Worm (Caenorhabditis elegans) whole organism, L3 larva: ENCODE data around the gene ZK380.4.

Experiments used
- R02D3.7 ChIP-seq: fragments of 150-350 bp; optimal IDR thresholded peaks from 2 replicates; lab custom pipeline; 2014; ENCODE audit warnings: missing biosample characterization, missing genetic modification characterization
- ZK546.5 ChIP-seq: sonication (generic microtip); optimal IDR thresholded peaks from 2 replicates; lab custom pipeline; 2017; ENCODE audit warnings: missing biosample characterization, missing genetic modification characterization
- aly-2 ChIP-seq: fragments of 150-350 bp; optimal IDR thresholded peaks from 2 replicates; lab custom pipeline; 2014; ENCODE audit warnings: missing biosample characterization, missing genetic modification characterization
- ama-1 ChIP-seq: fragments of 150-350 bp; optimal IDR thresholded peaks from 2 replicates; lab custom pipeline; 2018
- ceh-16 ChIP-seq: sonication (generic microtip); optimal IDR thresholded peaks from 2 replicates; lab custom pipeline; 2017; ENCODE audit warnings: missing biosample characterization, missing genetic modification characterization
- ceh-28 ChIP-seq: fragments of 150-350 bp; optimal IDR thresholded peaks from 2 replicates; lab custom pipeline; 2014; ENCODE audit warnings: missing biosample characterization, missing genetic modification reagents, missing genetic modification characterization
- ceh-9 ChIP-seq: sonication (generic microtip); optimal IDR thresholded peaks from 2 replicates; lab custom pipeline; 2018; ENCODE audit warnings: missing biosample characterization, missing genetic modification characterization
- egl-27 ChIP-seq: sonication (generic microtip); optimal IDR thresholded peaks from 4 replicates; lab custom pipeline; 2017; ENCODE audit warnings: missing biosample characterization, missing genetic modification reagents, missing genetic modification characterization
- egl-5 ChIP-seq: fragments of 150-350 bp; optimal IDR thresholded peaks from 2 replicates; lab custom pipeline; 2017; ENCODE audit warnings: missing biosample characterization, missing genetic modification reagents, missing genetic modification characterization, inconsistent platforms
- elt-1 ChIP-seq: fragments of 150-350 bp; optimal IDR thresholded peaks from 2 replicates; lab custom pipeline; 2014; ENCODE audit warnings: missing biosample characterization, missing genetic modification characterization
- elt-2 ChIP-seq: sonication (generic microtip); optimal IDR thresholded peaks from 2 replicates; lab custom pipeline; 2016; ENCODE audit warnings: missing genetic modification reagents, mild to moderate bottlenecking, missing genetic modification characterization, missing compliant biosample characterization
- eor-1 ChIP-seq, 2 experiments: fragments of 150-350 bp; optimal IDR thresholded peaks; 2 replicates each; lab custom pipeline; 2014 to 2018; ENCODE audit warnings: missing biosample characterization in 2 of 2, missing genetic modification characterization in 2 of 2
- fkh-2 ChIP-seq: fragments of 150-350 bp; optimal IDR thresholded peaks from 2 replicates; lab custom pipeline; 2014; ENCODE audit warnings: missing biosample characterization, missing genetic modification reagents, missing genetic modification characterization
- fos-1 ChIP-seq: fragments of 150-350 bp; optimal IDR thresholded peaks from 2 replicates; lab custom pipeline; 2014; ENCODE audit warnings: missing biosample characterization, missing genetic modification characterization
- hmg-11 ChIP-seq: sonication (generic microtip); optimal IDR thresholded peaks from 2 replicates; lab custom pipeline; 2016; ENCODE audit warnings: missing genetic modification characterization, missing compliant biosample characterization
- mdl-1 ChIP-seq: fragments of 150-350 bp; optimal IDR thresholded peaks from 2 replicates; lab custom pipeline; 2014; ENCODE audit warnings: missing biosample characterization, missing genetic modification characterization
- mml-1 ChIP-seq: fragments of 150-350 bp; sonication (generic microtip); optimal IDR thresholded peaks from 3 replicates; lab custom pipeline; 2014; ENCODE audit warnings: missing biosample characterization, missing genetic modification characterization
- nfya-1 ChIP-seq: sonication (generic microtip); optimal IDR thresholded peaks from 2 replicates; lab custom pipeline; 2017; ENCODE audit warnings: missing genetic modification characterization, mild to moderate bottlenecking, missing compliant biosample characterization, antibody characterized with exemption, moderate library complexity; ENCODE audit not compliant: insufficient read depth
- nhr-12 ChIP-seq: fragments of 150-350 bp; optimal IDR thresholded peaks from 2 replicates; lab custom pipeline; 2014; ENCODE audit warnings: missing biosample characterization, missing genetic modification characterization
- nhr-23 ChIP-seq: fragments of 150-350 bp; optimal IDR thresholded peaks from 2 replicates; lab custom pipeline; 2014; ENCODE audit warnings: missing biosample characterization, missing genetic modification reagents, missing genetic modification characterization
- nhr-25 ChIP-seq: sonication (generic microtip); optimal IDR thresholded peaks from 2 replicates; lab custom pipeline; 2017; ENCODE audit warnings: missing biosample characterization, missing genetic modification characterization
- nhr-67 ChIP-seq: fragments of 150-350 bp; optimal IDR thresholded peaks from 2 replicates; lab custom pipeline; 2014; ENCODE audit warnings: missing biosample characterization, missing genetic modification characterization
- nhr-76 ChIP-seq: fragments of 150-350 bp; sonication (generic microtip); optimal IDR thresholded peaks from 5 replicates; lab custom pipeline; 2014; ENCODE audit warnings: missing biosample characterization, missing genetic modification characterization
- pha-4 ChIP-seq: fragments of 150-350 bp; optimal IDR thresholded peaks from 2 replicates; lab custom pipeline; 2014; ENCODE audit warnings: missing biosample characterization, missing genetic modification reagents, missing genetic modification characterization
- skn-1 ChIP-seq: fragments of 150-350 bp; optimal IDR thresholded peaks from 2 replicates; lab custom pipeline; 2014; ENCODE audit warnings: missing biosample characterization, missing genetic modification characterization
- snpc-4 ChIP-seq: fragments of 150-350 bp; optimal IDR thresholded peaks from 2 replicates; lab custom pipeline; 2014; ENCODE audit warnings: missing biosample characterization, missing genetic modification characterization
- unc-39 ChIP-seq: sonication (generic microtip); optimal IDR thresholded peaks from 4 replicates; lab custom pipeline; 2017; ENCODE audit warnings: missing biosample characterization, missing genetic modification characterization
- zag-1 ChIP-seq: fragments of 150-350 bp; optimal IDR thresholded peaks from 2 replicates; lab custom pipeline; 2014; ENCODE audit warnings: missing biosample characterization, missing genetic modification characterization
- ztf-11 ChIP-seq: fragments of 150-350 bp; optimal IDR thresholded peaks from 2 replicates; lab custom pipeline; 2014; ENCODE audit warnings: missing biosample characterization, missing genetic modification characterization
- ztf-4 ChIP-seq: fragments of 150-350 bp; optimal IDR thresholded peaks from 2 replicates; lab custom pipeline; 2014; ENCODE audit warnings: missing biosample characterization, missing genetic modification characterization

The ZK380.4 gene

DNA sequence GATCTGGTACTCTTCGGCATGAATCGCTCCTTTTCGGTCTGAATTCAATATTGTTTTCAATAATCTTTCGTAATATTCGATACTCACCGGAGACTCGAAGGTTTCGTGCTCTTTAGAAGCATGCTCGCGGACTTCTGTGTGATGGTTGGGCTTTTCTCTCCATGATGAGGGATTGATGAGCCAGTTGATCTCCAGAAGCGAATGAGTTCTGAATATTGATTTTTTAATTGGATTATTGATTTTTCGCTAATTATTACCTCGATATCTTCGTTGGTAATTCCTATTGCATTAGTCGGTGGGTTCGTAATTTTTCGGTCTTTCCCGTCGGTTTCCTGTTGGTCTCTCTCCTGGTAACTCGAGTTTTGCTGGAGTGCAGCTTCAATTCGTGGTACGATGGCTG, 15.3 kb upstream of the ZK380.4 start:
- TF ChIP-seq nfya-1 (tag; lab: Kevin White, UChicago) = no peak
- TF ChIP-seq ceh-28 = peak; percentile 19

DNA sequence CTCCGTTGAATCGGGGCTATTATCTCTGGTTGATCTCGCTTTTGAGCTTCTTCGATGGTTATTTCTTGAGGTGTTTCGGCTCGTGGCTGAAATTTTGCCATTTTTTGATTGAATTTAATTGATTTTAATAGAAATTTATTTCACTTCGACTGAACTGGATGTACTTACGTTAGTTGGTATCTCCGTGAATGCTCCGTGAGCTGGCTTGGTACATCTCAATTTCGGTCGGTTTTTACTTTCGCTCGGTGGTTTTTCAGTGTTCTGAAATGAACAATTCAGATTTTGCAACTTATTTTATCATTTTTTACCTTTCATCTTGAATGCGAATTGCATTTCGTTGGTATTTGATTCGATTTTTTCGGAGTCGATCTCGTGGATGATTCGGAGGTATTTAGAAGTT, 13.1 kb upstream of the ZK380.4 start, which contains the start of gene R09H3.2:
R09H3.2 (minus strand) TSS at position 101 of the 400 bp plus-strand sequence.
- TF ChIP-seq ama-1 (lab: Kevin White, UChicago) (no peak), nhr-12 (tag; lab: Kevin White, UChicago) (no peak), egl-27 (tag; lab: Kevin White, UChicago) (no peak), zag-1 (tag; lab: Kevin White, UChicago) (no peak), skn-1 (tag; lab: Kevin White, UChicago) (no peak)
- TF ChIP-seq, all 47 proteins: peak for 0

DNA sequence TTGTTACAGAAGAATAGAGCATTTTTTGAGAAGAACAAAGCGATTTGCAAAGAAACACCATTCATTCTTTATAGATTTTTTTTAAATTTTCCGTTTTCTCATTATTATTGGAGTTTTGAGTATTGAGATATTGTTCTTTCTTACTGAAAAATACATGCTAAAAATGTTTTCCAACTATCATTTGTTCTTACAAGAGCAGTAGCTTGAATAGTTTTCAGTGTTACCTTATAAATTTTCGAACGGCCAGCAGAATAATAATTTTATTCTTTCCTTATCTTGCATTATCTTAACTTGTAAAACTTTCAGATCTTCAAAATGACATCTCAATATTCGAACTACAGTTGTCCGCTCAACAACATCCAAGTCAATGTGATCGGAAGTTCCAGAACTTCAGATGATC, 3.4 kb upstream of the ZK380.4 start, which contains the start of gene tbx-32:
tbx-32 (plus strand) TSS at position 301 of the 400 bp plus-strand sequence.
- TF ChIP-seq fkh-2 (tag; lab: Kevin White, UChicago) (no peak), ceh-9 (tag; lab: Kevin White, UChicago) (no peak), nhr-25 (no peak), fos-1 (tag; lab: Kevin White, UChicago) (no peak), egl-27 (tag; lab: Kevin White, UChicago) (no peak), ztf-4 (tag; lab: Kevin White, UChicago) (no peak), ceh-16 (tag; lab: Kevin White, UChicago) (no peak)

DNA sequence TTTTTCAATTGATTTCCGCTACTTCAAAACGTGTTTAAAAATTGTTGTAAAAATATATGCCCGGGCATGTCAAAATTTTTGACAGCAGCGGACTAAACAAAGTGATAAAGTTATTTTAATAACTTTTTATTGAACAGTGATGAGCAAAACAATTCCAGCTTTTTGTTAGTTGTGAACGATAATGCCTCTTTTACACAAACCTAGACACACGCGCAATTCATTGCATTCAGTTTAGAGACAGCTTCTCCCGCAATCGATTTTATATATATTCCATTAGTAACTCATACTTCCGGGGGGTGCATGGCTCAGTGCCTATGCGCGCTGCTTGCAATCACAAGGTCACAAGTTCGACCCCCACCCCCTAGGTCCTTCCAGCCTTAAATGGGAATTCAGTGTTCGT, 2.4 kb upstream of the ZK380.4 start, which contains the start of gene ZK380.6:
ZK380.6 (plus strand) TSS at position 301 of the 400 bp plus-strand sequence.
- no peak for TF ChIP-seq egl-27 (tag; lab: Kevin White, UChicago)
- no peak for TF ChIP-seq nhr-76 (tag; lab: Kevin White, UChicago)
- TF ChIP-seq zag-1 (tag; lab: Kevin White, UChicago) = no peak
- no peak for TF ChIP-seq ztf-4 (tag; lab: Kevin White, UChicago)
- TF ChIP-seq, all 47 proteins: peak for 0

DNA sequence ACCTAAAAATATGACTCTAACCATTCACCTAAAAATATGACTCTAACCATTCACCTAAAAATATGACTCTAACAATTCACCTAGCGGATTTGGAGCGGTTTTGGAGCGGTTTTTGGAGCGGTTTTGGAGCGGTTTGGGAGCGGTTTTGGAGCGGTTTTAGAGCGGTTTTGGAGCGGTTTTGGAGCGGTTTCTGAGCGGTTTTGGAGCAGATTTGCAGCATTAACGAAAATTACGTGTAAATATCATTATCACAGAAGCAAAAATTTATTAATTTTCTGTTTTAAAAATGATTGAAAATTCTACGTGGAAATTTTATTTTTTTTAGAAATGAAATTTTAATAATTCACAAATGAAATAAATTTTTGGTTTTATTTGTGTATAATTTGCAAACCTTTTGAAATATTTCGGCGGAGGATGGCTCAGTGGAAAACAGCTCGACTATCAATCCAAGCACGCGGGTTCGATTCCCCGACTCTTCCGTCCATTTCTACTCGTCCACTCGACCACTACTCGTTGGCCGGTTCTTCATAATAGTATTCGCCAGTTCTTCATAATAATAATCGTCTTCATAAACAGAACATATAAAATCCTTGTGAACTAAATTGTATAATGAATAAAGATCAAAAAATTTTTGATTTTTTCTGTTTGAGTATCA, 8.2 kb downstream of the ZK380.4 start:
- TF ChIP-seq nhr-67 (tag; lab: Kevin White, UChicago) (no peak), unc-39 (no peak)

DNA sequence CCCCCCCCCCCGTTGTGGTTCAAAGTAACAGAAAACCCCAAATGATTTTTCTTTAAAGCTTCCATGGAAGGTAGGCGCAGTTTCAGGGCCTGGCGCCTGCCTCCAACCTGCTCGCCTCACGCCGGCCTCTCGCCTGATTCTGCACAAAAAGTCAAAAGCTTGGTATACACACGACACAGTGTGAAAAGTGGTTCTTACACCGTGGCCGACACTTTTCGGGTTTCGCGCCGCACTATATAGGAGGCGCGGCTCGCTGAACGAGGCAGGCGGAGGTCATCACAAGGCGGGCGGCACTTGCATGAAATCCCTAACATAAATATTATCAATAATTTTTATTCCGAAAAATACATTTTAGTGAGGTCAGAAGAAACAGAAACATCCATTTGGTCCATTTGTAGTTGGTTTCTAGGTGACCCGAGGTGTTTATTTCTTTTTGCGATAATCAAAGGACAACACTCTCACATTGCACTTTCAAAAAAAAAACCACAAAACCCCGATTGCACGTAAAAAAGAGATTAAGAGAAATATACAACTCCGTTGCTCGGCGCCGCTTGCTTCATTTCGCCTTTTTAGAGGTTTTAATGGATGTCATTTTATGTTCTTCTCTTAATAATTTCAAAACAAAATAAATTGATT, 20.8 kb downstream of the ZK380.4 start, which contains the start of gene ZK380.2:
ZK380.2 (plus strand) TSS at position 586 of the 636 bp plus-strand sequence.
- TF ChIP-seq snpc-4 (tag; lab: Kevin White, UChicago) = no peak
- no peak for TF ChIP-seq elt-1 (tag; lab: Kevin White, UChicago)
- TF ChIP-seq ama-1 (lab: Kevin White, UChicago) = no peak
- no peak for TF ChIP-seq eor-1 (tag; optimal IDR thresholded peaks at IDR 0.05; lab: Kevin White, UChicago)
- no peak for TF ChIP-seq nhr-23 (tag; lab: Kevin White, UChicago)
- no peak for TF ChIP-seq ztf-11 (tag; lab: Kevin White, UChicago)
- TF ChIP-seq unc-39 = no peak
- TF ChIP-seq hmg-11 = no peak
- TF ChIP-seq pha-4 (tag; lab: Kevin White, UChicago) = no peak
- TF ChIP-seq aly-2 (tag; lab: Kevin White, UChicago) = no peak
- TF ChIP-seq R02D3.7 = no peak
- TF ChIP-seq nhr-76 (tag; lab: Kevin White, UChicago) = no peak
- no peak for TF ChIP-seq nfya-1 (tag; lab: Kevin White, UChicago)
- no peak for TF ChIP-seq skn-1 (tag; lab: Kevin White, UChicago)
- no peak for TF ChIP-seq nhr-25

DNA sequence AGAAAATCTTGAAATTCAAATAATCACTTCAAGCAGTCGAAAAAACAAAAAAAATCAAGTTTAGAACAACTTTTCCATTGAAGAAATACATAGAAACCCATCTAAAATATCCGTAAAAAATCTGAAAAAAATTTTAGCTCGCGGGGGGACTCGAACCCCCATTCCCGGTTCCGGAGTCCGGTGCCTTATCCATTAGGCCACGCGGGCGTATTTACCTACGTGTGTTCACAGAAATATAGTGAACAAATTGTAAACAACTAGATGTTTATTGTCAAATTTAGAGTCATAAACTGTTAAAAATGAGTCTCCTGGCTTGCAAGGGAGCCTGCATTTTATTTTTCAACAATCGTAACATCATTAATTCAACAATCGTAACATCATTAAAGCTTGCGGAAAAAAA, 22.0 kb downstream of the ZK380.4 start:
- no peak for TF ChIP-seq zag-1 (tag; lab: Kevin White, UChicago)
- no peak for TF ChIP-seq fkh-2 (tag; lab: Kevin White, UChicago)
- no peak for TF ChIP-seq egl-5 (tag; lab: Kevin White, UChicago)
- no peak for TF ChIP-seq ceh-16 (tag; lab: Kevin White, UChicago)
- no peak for TF ChIP-seq ZK546.5
- no peak for TF ChIP-seq mdl-1 (tag; lab: Kevin White, UChicago)
- no peak for TF ChIP-seq mml-1 (tag; lab: Kevin White, UChicago)
- TF ChIP-seq R02D3.7 = no peak
- TF ChIP-seq elt-2 = no peak
- no peak for TF ChIP-seq fos-1 (tag; lab: Kevin White, UChicago)
